Fruit fly (Drosophila melanogaster) whole organism, prepupa: ENCODE measurements around the gene emc.

ENCODE experiments used
- Blimp-1 ChIP-seq: fragments of 200-800 bp; sonication (Bioruptor generic); optimal IDR thresholded peaks from 3 replicates; lab custom pipeline; 2017; ENCODE audit warnings: missing biosample characterization, missing genetic modification characterization, mild to moderate bottlenecking, moderate library complexity, missing genetic modification reagents
- CG11762 ChIP-seq: fragments of 200-800 bp; sonication (Bioruptor generic); optimal IDR thresholded peaks from 3 replicates; lab custom pipeline; 2016; ENCODE audit warnings: missing biosample characterization, missing genetic modification characterization; ENCODE audit not compliant: insufficient read depth
- CG11902 ChIP-seq: fragments of 200-800 bp; sonication (Bioruptor generic); optimal IDR thresholded peaks from 3 replicates; lab custom pipeline; 2016; ENCODE audit warnings: missing biosample characterization, missing genetic modification characterization
- CG32006 ChIP-seq: fragments of 200-800 bp; sonication (Bioruptor generic); optimal IDR thresholded peaks from 3 replicates; lab custom pipeline; 2017; ENCODE audit warnings: missing biosample characterization, mild to moderate bottlenecking, missing genetic modification characterization
- Gug ChIP-seq: fragments of 200-800 bp; sonication (Bioruptor generic); IDR thresholded peaks from 2 replicates; pipeline ENCODE4 v1.3.6; 2022; ENCODE audit warnings: missing biosample characterization, missing genetic modification characterization
- Lpt ChIP-seq: fragments of 200-800 bp; sonication (Bioruptor generic); optimal IDR thresholded peaks from 3 replicates; lab custom pipeline; 2016; ENCODE audit warnings: missing biosample characterization, missing genetic modification characterization
- OdsH ChIP-seq: fragments of 200-800 bp; sonication (Bioruptor generic); optimal IDR thresholded peaks from 3 replicates; lab custom pipeline; 2016; ENCODE audit warnings: missing biosample characterization, missing genetic modification characterization
- dsx ChIP-seq: fragments of 200-800 bp; optimal IDR thresholded peaks from 3 replicates; lab custom pipeline; 2019; ENCODE audit warnings: missing biosample characterization, mild to moderate bottlenecking, missing genetic modification characterization, moderate library complexity; ENCODE audit not compliant: poor library complexity, severe bottlenecking

- TF ChIP-seq Gug (GFP tag; lab: Robert Waterston, UW) (peak; percentile 68), CG32006 (GFP tag; lab: Kevin White, UChicago) (peak; percentile 95), CG11762 (GFP tag; lab: Kevin White, UChicago) (peak; percentile 41), Lpt (GFP tag; lab: Kevin White, UChicago) (peak; percentile 86), OdsH (GFP tag; lab: Kevin White, UChicago) (peak; percentile 60), Blimp-1 (GFP tag; lab: Kevin White, UChicago) (no peak), CG11902 (GFP tag; lab: Kevin White, UChicago) (no peak), dsx (GFP tag; lab: Kevin White, UChicago) (no peak)
Observed at dm6 chr3L:741687-742086, 7.5 kb upstream of the emc start.
